Worm (Caenorhabditis elegans) whole organism, late embryonic: ENCODE measurements around the gene D2045.9.

Experiments used
- F13H6.1 ChIP-seq: sonication (generic microtip); optimal IDR thresholded peaks from 2 replicates; lab custom pipeline; 2016; ENCODE audit warnings: missing genetic modification characterization, missing compliant biosample characterization
- Y22D7AL.16 ChIP-seq: sonication (generic microtip); optimal IDR thresholded peaks from 2 replicates; lab custom pipeline; 2016; ENCODE audit warnings: missing genetic modification characterization, missing compliant biosample characterization
- ahr-1 ChIP-seq: sonication (generic microtip); optimal IDR thresholded peaks from 2 replicates; lab custom pipeline; 2016; ENCODE audit warnings: missing genetic modification characterization, missing compliant biosample characterization
- ama-1 ChIP-seq: fragments of 150-350 bp; optimal IDR thresholded peaks from 2 replicates; lab custom pipeline; 2014
- ceh-14 ChIP-seq: sonication (generic microtip); optimal IDR thresholded peaks from 2 replicates; lab custom pipeline; 2016; ENCODE audit warnings: missing genotype, missing genetic modification characterization, missing compliant biosample characterization
- ceh-2 ChIP-seq: sonication (generic microtip); optimal IDR thresholded peaks from 2 replicates; lab custom pipeline; 2016; ENCODE audit warnings: missing genotype, missing genetic modification characterization, missing compliant biosample characterization
- ceh-30 ChIP-seq: fragments of 150-350 bp; optimal IDR thresholded peaks from 2 replicates; lab custom pipeline; 2014; ENCODE audit warnings: missing biosample characterization, missing genetic modification characterization
- ceh-31 ChIP-seq: sonication (generic microtip); optimal IDR thresholded peaks from 2 replicates; lab custom pipeline; 2016; ENCODE audit warnings: missing genetic modification characterization, missing compliant biosample characterization
- ceh-34 ChIP-seq: sonication (generic microtip); optimal IDR thresholded peaks from 2 replicates; lab custom pipeline; 2016; ENCODE audit warnings: mild to moderate bottlenecking, missing genetic modification characterization, missing compliant biosample characterization
- ceh-45 ChIP-seq: fragments of 200-800 bp; sonication (Bioruptor generic); IDR thresholded peaks from 2 replicates; pipeline ENCODE4 v1.3.6; 2022; ENCODE audit warnings: missing genetic modification reagents, missing genetic modification characterization, missing compliant biosample characterization
- ceh-6 ChIP-seq: fragments of 200-800 bp; sonication (Bioruptor generic); optimal IDR thresholded peaks from 2 replicates; lab custom pipeline; 2018; ENCODE audit warnings: mild to moderate bottlenecking, missing genetic modification characterization, missing compliant biosample characterization
- che-1 ChIP-seq: sonication (generic microtip); optimal IDR thresholded peaks from 2 replicates; lab custom pipeline; 2016; ENCODE audit warnings: mild to moderate bottlenecking, missing genetic modification characterization, missing compliant biosample characterization
- dve-1 ChIP-seq: sonication (generic microtip); optimal IDR thresholded peaks from 2 replicates; lab custom pipeline; 2017; ENCODE audit warnings: antibody characterized with exemption, mild to moderate bottlenecking, missing genetic modification characterization, missing compliant biosample characterization
- elt-4 ChIP-seq: sonication (generic microtip); optimal IDR thresholded peaks from 2 replicates; lab custom pipeline; 2016; ENCODE audit warnings: missing genetic modification characterization, missing compliant biosample characterization
- fkh-6 ChIP-seq: sonication (generic microtip); optimal IDR thresholded peaks from 2 replicates; lab custom pipeline; 2016; ENCODE audit warnings: missing genetic modification characterization, missing compliant biosample characterization
- gmeb-2 ChIP-seq: sonication (generic microtip); optimal IDR thresholded peaks from 2 replicates; lab custom pipeline; 2016; ENCODE audit warnings: missing genetic modification characterization, inconsistent platforms, missing compliant biosample characterization
- hlh-13 ChIP-seq: fragments of 200-800 bp; sonication (Bioruptor generic); optimal IDR thresholded peaks from 2 replicates; lab custom pipeline; 2018; ENCODE audit warnings: mild to moderate bottlenecking, missing genetic modification characterization, missing compliant biosample characterization
- hlh-30 ChIP-seq: sonication (generic microtip); optimal IDR thresholded peaks from 2 replicates; lab custom pipeline; 2017; ENCODE audit warnings: antibody characterized with exemption, missing genetic modification characterization, missing compliant biosample characterization; ENCODE audit not compliant: insufficient read depth
- hlh-6 ChIP-seq: sonication (generic microtip); optimal IDR thresholded peaks from 2 replicates; lab custom pipeline; 2016; ENCODE audit warnings: missing genotype, missing genetic modification characterization, missing compliant biosample characterization
- hlh-8 ChIP-seq: sonication (generic microtip); optimal IDR thresholded peaks from 2 replicates; lab custom pipeline; 2016; ENCODE audit warnings: missing genotype, missing genetic modification characterization, missing compliant biosample characterization
- lim-6 ChIP-seq: sonication (generic microtip); optimal IDR thresholded peaks from 2 replicates; lab custom pipeline; 2016; ENCODE audit warnings: missing genetic modification characterization, missing compliant biosample characterization
- lin-11 ChIP-seq: fragments of 200-800 bp; sonication (Bioruptor generic); optimal IDR thresholded peaks from 2 replicates; lab custom pipeline; 2018; ENCODE audit warnings: mild to moderate bottlenecking, missing genetic modification characterization, missing compliant biosample characterization
- mec-3 ChIP-seq: sonication (generic microtip); optimal IDR thresholded peaks from 2 replicates; lab custom pipeline; 2016; ENCODE audit warnings: borderline replicate concordance, missing genetic modification characterization, missing compliant biosample characterization
- nfya-1 ChIP-seq: sonication (generic microtip); optimal IDR thresholded peaks from 2 replicates; lab custom pipeline; 2017; ENCODE audit warnings: missing genetic modification characterization, mild to moderate bottlenecking, missing compliant biosample characterization, antibody characterized with exemption, moderate library complexity
- nhr-11 ChIP-seq: fragments of 150-350 bp; optimal IDR thresholded peaks from 2 replicates; lab custom pipeline; 2014; ENCODE audit warnings: missing biosample characterization, missing genetic modification characterization
- pat-9 ChIP-seq: fragments of 200-800 bp; sonication (Bioruptor generic); optimal IDR thresholded peaks from 2 replicates; lab custom pipeline; 2018; ENCODE audit warnings: mild to moderate bottlenecking, missing genetic modification characterization, moderate library complexity, missing compliant biosample characterization
- pax-1 ChIP-seq: fragments of 150-350 bp; optimal IDR thresholded peaks from 2 replicates; lab custom pipeline; 2014; ENCODE audit warnings: missing biosample characterization, missing genetic modification characterization
- pqm-1 ChIP-seq: sonication (generic microtip); optimal IDR thresholded peaks from 2 replicates; lab custom pipeline; 2016; ENCODE audit warnings: missing genetic modification characterization, missing compliant biosample characterization
- pros-1 ChIP-seq: fragments of 150-350 bp; optimal IDR thresholded peaks from 2 replicates; lab custom pipeline; 2014; ENCODE audit warnings: missing biosample characterization, missing genetic modification reagents, missing genetic modification characterization
- ref-2 ChIP-seq: sonication (generic microtip); optimal IDR thresholded peaks from 2 replicates; lab custom pipeline; 2016; ENCODE audit warnings: missing genetic modification characterization, missing compliant biosample characterization
- rnt-1 ChIP-seq: sonication (generic microtip); optimal IDR thresholded peaks from 2 replicates; lab custom pipeline; 2016; ENCODE audit warnings: missing genetic modification characterization, missing compliant biosample characterization
- sdc-2 ChIP-seq: sonication (generic microtip); optimal IDR thresholded peaks from 2 replicates; lab custom pipeline; 2016; ENCODE audit warnings: missing genotype, missing genetic modification characterization, missing compliant biosample characterization
- sox-2 ChIP-seq: fragments of 200-800 bp; sonication (Bioruptor generic); IDR thresholded peaks from 2 replicates; pipeline ENCODE4 v1.3.6; 2022; ENCODE audit warnings: missing genetic modification reagents, missing genetic modification characterization, missing compliant biosample characterization
- sox-4 ChIP-seq: sonication (generic microtip); optimal IDR thresholded peaks from 2 replicates; lab custom pipeline; 2017; ENCODE audit warnings: mild to moderate bottlenecking, missing genetic modification characterization, inconsistent platforms, missing compliant biosample characterization
- syd-9 ChIP-seq: sonication (generic microtip); optimal IDR thresholded peaks from 2 replicates; lab custom pipeline; 2016; ENCODE audit warnings: mild to moderate bottlenecking, missing genetic modification characterization, moderate library complexity, missing compliant biosample characterization
- tbx-2 ChIP-seq: sonication (generic microtip); optimal IDR thresholded peaks from 2 replicates; lab custom pipeline; 2016; ENCODE audit warnings: missing genetic modification characterization, missing compliant biosample characterization
- tbx-7 ChIP-seq: sonication (generic microtip); optimal IDR thresholded peaks from 2 replicates; lab custom pipeline; 2016; ENCODE audit warnings: missing genotype, missing genetic modification characterization, missing compliant biosample characterization
- unc-3 ChIP-seq, 2 experiments: fragments of 200-800 bp in 1 of 2; sonication (Bioruptor generic) in 1 of 2; sonication (generic microtip) in 1 of 2; conservative IDR thresholded peaks in 1 of 2; optimal IDR thresholded peaks in 1 of 2; 2 replicates each; pipeline versions ENCODE4 v1.3.6 to Lab custom; 2016 to 2022; ENCODE audit warnings: missing compliant biosample characterization in 2 of 2, missing genetic modification characterization in 2 of 2, missing genetic modification reagents in 1 of 2
- unc-42 ChIP-seq: sonication (generic microtip); optimal IDR thresholded peaks from 2 replicates; lab custom pipeline; 2016; ENCODE audit warnings: missing genotype, missing genetic modification characterization, missing compliant biosample characterization
- unc-55 ChIP-seq: sonication (generic microtip); optimal IDR thresholded peaks from 2 replicates; lab custom pipeline; 2017; ENCODE audit warnings: missing biosample characterization, missing genetic modification reagents, missing genetic modification characterization
- unc-86 ChIP-seq: sonication (generic microtip); optimal IDR thresholded peaks from 2 replicates; lab custom pipeline; 2016; ENCODE audit warnings: missing genetic modification characterization, missing compliant biosample characterization
- zip-5 ChIP-seq: sonication (generic microtip); optimal IDR thresholded peaks from 2 replicates; lab custom pipeline; 2016; ENCODE audit warnings: missing genetic modification characterization, missing compliant biosample characterization
- ztf-16 ChIP-seq: sonication (generic microtip); optimal IDR thresholded peaks from 2 replicates; lab custom pipeline; 2017; ENCODE audit warnings: missing genetic modification characterization, missing compliant biosample characterization

D2045.9 gene

DNA sequence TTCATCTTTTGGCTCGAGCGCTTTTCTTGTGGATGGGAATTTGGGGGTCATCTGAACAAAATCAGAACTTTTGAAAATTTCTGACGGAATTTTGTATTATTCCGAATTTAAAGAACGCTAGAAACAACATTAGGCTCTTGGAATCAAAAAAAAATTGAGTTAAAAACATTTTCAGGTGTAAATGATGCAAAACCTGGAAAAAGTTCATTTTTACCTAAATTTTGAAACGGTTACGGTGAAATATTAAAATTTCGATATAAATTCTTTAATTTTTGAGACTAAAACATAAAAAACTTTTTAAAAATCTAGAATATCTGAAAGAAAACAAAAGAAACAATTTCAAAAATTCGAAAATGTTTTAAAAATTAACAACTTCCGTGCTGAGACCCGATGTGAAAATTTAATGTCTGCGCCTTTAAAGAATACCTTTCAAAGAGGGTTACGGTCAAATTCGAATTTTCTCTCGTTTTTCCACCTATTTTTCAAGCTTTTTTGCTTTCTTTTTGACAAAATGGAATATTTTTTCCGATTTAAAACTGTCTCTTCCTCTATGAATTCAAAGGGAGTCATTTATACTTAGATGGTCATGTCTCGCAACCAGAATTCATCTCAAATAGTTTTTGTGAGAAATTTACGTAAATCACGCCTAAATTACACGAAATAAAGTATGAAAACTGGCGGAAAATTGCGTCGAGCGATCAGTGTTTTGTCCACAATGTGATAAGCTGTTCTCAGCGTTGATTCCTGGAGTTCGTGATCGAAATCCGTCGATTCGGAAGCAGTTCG is 32.5 kb upstream of the D2045.9 start, which contains the start of the genes H04D03.2 and ecps-2:
H04D03.2 (minus strand) TSS at position 51 of the 786 bp plus-strand sequence.
ecps-2 (plus strand) TSS at position 736 of the 786 bp plus-strand sequence.
- no peak for TF ChIP-seq unc-86 (tag; lab: Kevin White, UChicago)
- TF ChIP-seq zip-5: no peak
- TF ChIP-seq dve-1 (tag; lab: Kevin White, UChicago): no peak
- TF ChIP-seq ceh-34 (tag; lab: Kevin White, UChicago): no peak
- TF ChIP-seq ceh-31 (tag; lab: Kevin White, UChicago): no peak
- no peak for TF ChIP-seq tbx-2 (tag; lab: Kevin White, UChicago)
- no peak for TF ChIP-seq Y22D7AL.16
- TF ChIP-seq sox-2 (GFP tag; lab: Robert Waterston, UW): no peak
- no peak for TF ChIP-seq mec-3 (tag; lab: Kevin White, UChicago)
- TF ChIP-seq, all 69 proteins: peak for 0

DNA sequence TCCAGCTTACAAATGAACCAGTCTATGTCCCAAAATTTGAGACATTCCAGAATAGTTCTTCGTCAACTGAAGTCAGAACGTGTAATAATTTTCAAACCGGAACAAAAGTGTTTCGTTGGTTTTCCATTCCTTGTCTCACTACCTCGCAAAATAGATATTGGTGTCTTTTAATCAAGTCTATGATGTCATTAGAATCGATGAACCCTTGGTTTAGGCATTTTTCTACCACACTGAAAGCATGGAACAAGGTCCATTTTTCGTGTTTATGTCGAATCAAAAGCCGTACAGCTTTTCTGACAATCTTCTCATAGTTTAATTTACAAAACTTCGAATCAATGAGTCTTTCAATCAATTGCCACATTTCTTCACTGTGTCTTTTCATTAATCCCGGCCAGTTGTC is 28.3 kb upstream of the D2045.9 start, which contains the start of gene H04D03.7:
H04D03.7 (minus strand) TSS at position 101 of the 400 bp plus-strand sequence.
- TF ChIP-seq ceh-14 (tag; lab: Kevin White, UChicago) (no peak), pat-9 (tag; lab: Kevin White, UChicago) (no peak), sox-4 (no peak)

DNA sequence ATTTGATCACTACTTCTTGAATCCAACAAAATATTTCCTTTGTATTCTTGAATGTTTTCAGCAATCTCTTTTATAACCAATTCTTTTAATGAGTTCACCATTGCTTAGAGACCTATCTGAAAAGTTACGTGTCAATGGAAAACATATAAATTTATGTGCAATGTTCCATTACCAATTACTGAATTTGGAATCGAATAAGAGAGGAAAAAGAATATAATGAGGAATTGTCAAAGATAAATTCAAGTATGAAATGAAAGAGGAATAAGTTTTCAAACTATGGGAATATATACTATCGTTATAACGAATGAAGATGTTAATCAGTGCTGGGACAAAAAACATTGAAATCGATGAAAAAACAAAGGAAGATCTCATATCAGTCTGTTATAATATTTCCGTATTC is 24.0 kb upstream of the D2045.9 start, which contains the start of gene H04D03.4:
H04D03.4 (minus strand) TSS at position 101 of the 400 bp plus-strand sequence.
- TF ChIP-seq hlh-6 (tag; lab: Kevin White, UChicago) (no peak), pax-1 (no peak), syd-9 (tag; lab: Kevin White, UChicago) (no peak), ceh-6 (no peak), ztf-16 (no peak), ceh-2 (tag; lab: Kevin White, UChicago) (no peak), che-1 (tag; lab: Kevin White, UChicago) (no peak), ceh-14 (tag; lab: Kevin White, UChicago) (no peak), nfya-1 (no peak), unc-42 (tag; lab: Kevin White, UChicago) (no peak), nhr-11 (tag; lab: Kevin White, UChicago) (no peak), sox-2 (GFP tag; lab: Robert Waterston, UW) (no peak), ahr-1 (tag; lab: Kevin White, UChicago) (no peak), pqm-1 (tag; lab: Kevin White, UChicago) (no peak), hlh-30 (tag; lab: Kevin White, UChicago) (no peak), lin-11 (tag; lab: Kevin White, UChicago) (no peak), gmeb-2 (tag; lab: Kevin White, UChicago) (no peak)

DNA sequence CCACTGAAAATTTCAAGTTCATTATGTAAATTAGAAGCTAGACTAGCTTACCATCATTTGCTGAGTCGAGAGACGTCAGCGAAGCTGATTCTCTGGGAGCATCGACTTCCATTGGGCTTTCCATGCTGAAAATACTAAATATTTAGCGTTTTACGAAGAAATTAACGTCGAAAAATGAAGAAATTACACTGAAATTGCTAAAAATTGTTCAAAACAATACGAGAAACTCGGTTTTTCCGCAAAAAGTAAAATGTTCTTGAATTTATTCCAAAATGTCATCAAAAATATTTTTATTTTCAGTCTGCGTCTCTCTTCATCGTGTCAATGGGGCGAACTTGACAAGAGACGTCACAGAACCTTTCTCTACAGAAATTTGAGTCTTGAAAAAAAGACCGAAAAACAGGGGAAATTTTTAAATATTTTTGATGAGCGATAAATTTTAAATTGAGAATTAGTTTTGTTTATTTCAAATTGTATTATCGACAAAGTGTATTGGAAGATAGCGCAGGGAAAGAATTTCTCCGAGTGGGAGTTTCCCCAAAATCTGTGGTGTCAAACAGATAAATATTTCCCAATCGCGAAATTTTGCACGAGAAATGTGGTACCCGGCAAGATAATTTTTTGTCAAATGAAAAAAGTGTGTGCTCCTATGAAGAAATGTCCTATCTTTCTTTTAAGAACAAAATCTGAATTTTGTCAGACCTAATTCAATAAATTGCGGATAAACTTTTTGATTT is 14.4 kb upstream of the D2045.9 start, which contains the start of gene ecps-1:
ecps-1 (minus strand) TSS at position 125 of the 737 bp plus-strand sequence.
- TF ChIP-seq sdc-2 (tag; lab: Kevin White, UChicago): no peak
- no peak for TF ChIP-seq syd-9 (tag; lab: Kevin White, UChicago)
- no peak for TF ChIP-seq che-1 (tag; lab: Kevin White, UChicago)
- TF ChIP-seq hlh-8 (tag; lab: Kevin White, UChicago): peak; percentile 42
- no peak for TF ChIP-seq elt-4 (tag; lab: Kevin White, UChicago)
- peak; percentile 99 for TF ChIP-seq ceh-31 (tag; lab: Kevin White, UChicago)
- TF ChIP-seq hlh-13 (GFP tag; lab: Kevin White, UChicago): no peak
- peak; percentile 90 for TF ChIP-seq lim-6 (tag; lab: Kevin White, UChicago)
- peak; percentile 21 for TF ChIP-seq ceh-30 (tag; lab: Kevin White, UChicago)
- peak; percentile 93 for TF ChIP-seq tbx-7 (tag; lab: Kevin White, UChicago)
- TF ChIP-seq ceh-45 (GFP tag; lab: Robert Waterston, UW): 0 out of 2 replicates have a peak, but pooled peaks have one; percentile 32
- TF ChIP-seq pros-1 (tag; lab: Kevin White, UChicago): no peak
- TF ChIP-seq rnt-1: peak; percentile 94
- peak; percentile 42 for TF ChIP-seq ztf-16
- TF ChIP-seq unc-55: peak; percentile 15
- TF ChIP-seq unc-86 (tag; lab: Kevin White, UChicago): peak; percentile 56
- peak; percentile 93 for TF ChIP-seq ref-2
- TF ChIP-seq pax-1: peak; percentile 47
- TF ChIP-seq fkh-6: peak; percentile 39
- TF ChIP-seq unc-3 (GFP tag; conservative IDR thresholded peaks at IDR 0.05; lab: Robert Waterston, UW): peak; percentile 44; the same call in 1 of the 2 replicates
- no peak for TF ChIP-seq unc-3 (tag; optimal IDR thresholded peaks at IDR 0.05; lab: Kevin White, UChicago)
- TF ChIP-seq gmeb-2 (tag; lab: Kevin White, UChicago): no peak
- peak; percentile 22 for TF ChIP-seq F13H6.1 (tag; lab: Kevin White, UChicago)
- TF ChIP-seq ama-1 (lab: Kevin White, UChicago): no peak
